Worm (Caenorhabditis elegans): ENCODE measurements around the gene pigm-1.

The pigm-1 gene

DNA sequence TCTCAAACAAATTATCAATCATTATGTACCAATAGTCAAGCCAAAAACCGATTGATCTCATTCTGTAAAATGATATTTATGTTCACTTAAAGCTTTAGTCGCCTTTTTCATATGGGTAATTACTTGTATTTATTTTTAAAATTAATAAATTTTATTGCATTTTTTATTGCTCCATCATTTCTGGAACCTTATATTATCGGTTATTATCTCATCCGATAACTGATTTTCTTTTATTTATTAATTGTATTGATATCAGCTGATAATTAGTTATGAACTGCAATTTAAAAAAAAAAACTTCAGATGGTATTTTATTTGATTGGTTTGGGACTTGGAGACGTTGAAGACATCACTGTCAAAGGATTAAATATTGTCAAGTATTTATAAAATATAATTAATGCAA lies 1.6 kb downstream of the pigm-1 start, which contains the start of gene dph-5:
Gene dph-5 (plus strand): TSS at position 301 of the 400 bp plus-strand sequence.
- TF ChIP-seq ham-2 (GFP tag; optimal IDR thresholded peaks at IDR 0.05): no peak
- TF ChIP-seq elt-3 (tag; optimal IDR thresholded peaks at IDR 0.05): no peak
- TF ChIP-seq sem-2 (GFP tag; optimal IDR thresholded peaks at IDR 0.05): no peak
- no peak for TF ChIP-seq nhr-76 (tag; optimal IDR thresholded peaks at IDR 0.05)
- TF ChIP-seq lin-32 (GFP tag; optimal IDR thresholded peaks at IDR 0.05): no peak
- no peak for TF ChIP-seq mep-1 (tag; optimal IDR thresholded peaks at IDR 0.05)
- no peak for TF ChIP-seq lsy-2 (tag; optimal IDR thresholded peaks at IDR 0.05)
- TF ChIP-seq ceh-43 (GFP tag; optimal IDR thresholded peaks at IDR 0.05): no peak
- TF ChIP-seq ceh-39 (tag; optimal IDR thresholded peaks at IDR 0.05): no peak
- no peak for TF ChIP-seq ces-1 (GFP tag; optimal IDR thresholded peaks at IDR 0.05)
- no peak for TF ChIP-seq hlh-1 (tag; optimal IDR thresholded peaks at IDR 0.05)
- no peak for TF ChIP-seq nhr-237 (tag; optimal IDR thresholded peaks at IDR 0.05)
- TF ChIP-seq nhr-12 (tag; optimal IDR thresholded peaks at IDR 0.05): no peak
- no peak for TF ChIP-seq mab-5 (tag; optimal IDR thresholded peaks at IDR 0.05)

DNA sequence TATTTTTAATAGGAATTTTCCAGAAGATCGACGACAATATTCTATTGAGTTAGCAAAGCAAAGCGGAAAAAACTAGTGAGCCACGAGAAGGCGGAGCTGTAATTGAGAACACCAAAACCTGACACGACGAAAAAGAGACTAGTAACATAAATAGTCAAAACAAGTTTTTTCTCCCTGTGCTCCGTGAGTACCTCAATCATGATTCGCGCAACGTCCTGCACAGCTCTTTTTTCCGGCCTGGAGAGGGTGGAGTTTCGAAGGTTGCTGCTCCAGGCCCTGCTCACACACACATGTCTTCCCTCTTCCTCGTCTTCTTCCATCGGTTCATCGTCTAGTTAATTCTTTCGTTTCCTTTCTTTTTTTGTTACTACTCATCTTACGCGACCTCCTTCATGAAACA lies 3.4 kb downstream of the pigm-1 start, which contains the start of gene clh-2:
Gene clh-2 (plus strand): TSS at position 301 of the 400 bp plus-strand sequence.
- TF ChIP-seq ceh-83 (GFP tag; optimal IDR thresholded peaks at IDR 0.05) (no peak), nhr-12 (tag; optimal IDR thresholded peaks at IDR 0.05) (no peak), nhr-28 (tag; optimal IDR thresholded peaks at IDR 0.05) (no peak), nhr-237 (tag; optimal IDR thresholded peaks at IDR 0.05) (no peak), drap-1 (GFP tag; optimal IDR thresholded peaks at IDR 0.05) (no peak), zip-8 (tag; optimal IDR thresholded peaks at IDR 0.05) (no peak), blmp-1 (tag; optimal IDR thresholded peaks at IDR 0.05) (no peak), pha-4 (tag; optimal IDR thresholded peaks at IDR 0.05) (no peak), mab-5 (tag; optimal IDR thresholded peaks at IDR 0.05) (no peak), elt-1 (tag; optimal IDR thresholded peaks at IDR 0.05; ENCODE audit: borderline replicate concordance, insufficient read depth) (no peak), ceh-43 (GFP tag; optimal IDR thresholded peaks at IDR 0.05) (no peak), nhr-2 (tag; optimal IDR thresholded peaks at IDR 0.05) (no peak), ham-2 (GFP tag; optimal IDR thresholded peaks at IDR 0.05) (no peak), sem-2 (GFP tag; optimal IDR thresholded peaks at IDR 0.05) (no peak), elt-3 (tag; optimal IDR thresholded peaks at IDR 0.05) (no peak)

DNA sequence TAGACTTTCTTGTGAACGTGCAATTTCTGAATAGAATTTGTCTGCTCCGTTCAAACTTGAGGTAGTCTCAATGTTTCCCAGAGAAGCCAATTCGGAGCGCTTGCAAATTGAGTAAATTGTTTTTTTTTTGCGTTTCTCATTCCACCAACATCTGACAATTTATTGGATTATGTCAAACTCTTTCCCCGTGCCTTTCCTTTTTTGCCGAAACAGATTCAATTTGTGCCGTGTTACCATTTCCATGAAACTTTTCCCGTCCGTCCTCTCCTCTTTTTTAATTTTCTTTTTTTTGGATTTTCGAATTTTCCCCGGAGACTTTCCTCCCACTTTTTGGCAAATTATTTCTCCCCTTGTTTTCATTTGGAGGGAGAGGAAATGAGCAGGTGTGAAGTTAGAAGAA lies 5.2 kb downstream of the pigm-1 start:
- no peak for TF ChIP-seq ceh-83 (GFP tag; optimal IDR thresholded peaks at IDR 0.05)
- no peak for TF ChIP-seq ztf-11 (tag; optimal IDR thresholded peaks at IDR 0.05)
- TF ChIP-seq nhr-12 (tag; optimal IDR thresholded peaks at IDR 0.05): no peak
- no peak for TF ChIP-seq M03D4.4 (tag; optimal IDR thresholded peaks at IDR 0.05)
- no peak for TF ChIP-seq ces-1 (GFP tag; optimal IDR thresholded peaks at IDR 0.05)
- TF ChIP-seq lin-32 (GFP tag; optimal IDR thresholded peaks at IDR 0.05): no peak
- TF ChIP-seq unc-62 (GFP tag; optimal IDR thresholded peaks at IDR 0.05): no peak
- no peak for TF ChIP-seq ham-2 (GFP tag; optimal IDR thresholded peaks at IDR 0.05)
- TF ChIP-seq mep-1 (tag; optimal IDR thresholded peaks at IDR 0.05): no peak
- TF ChIP-seq pha-4 (tag; optimal IDR thresholded peaks at IDR 0.05): no peak
- TF ChIP-seq elt-1 (tag; optimal IDR thresholded peaks at IDR 0.05; ENCODE audit: borderline replicate concordance, insufficient read depth): no peak
- no peak for TF ChIP-seq cnd-1 (tag; optimal IDR thresholded peaks at IDR 0.05)
- TF ChIP-seq lsy-2 (tag; optimal IDR thresholded peaks at IDR 0.05): no peak
- no peak for TF ChIP-seq mls-2 (tag; optimal IDR thresholded peaks at IDR 0.05)
- no peak for TF ChIP-seq sptf-1 (tag; optimal IDR thresholded peaks at IDR 0.05)
- TF ChIP-seq nhr-28 (tag; optimal IDR thresholded peaks at IDR 0.05): no peak
- TF ChIP-seq blmp-1 (tag; optimal IDR thresholded peaks at IDR 0.05): no peak
- no peak for TF ChIP-seq snpc-4 (tag; optimal IDR thresholded peaks at IDR 0.05)
- TF ChIP-seq zip-8 (tag; optimal IDR thresholded peaks at IDR 0.05): no peak

DNA sequence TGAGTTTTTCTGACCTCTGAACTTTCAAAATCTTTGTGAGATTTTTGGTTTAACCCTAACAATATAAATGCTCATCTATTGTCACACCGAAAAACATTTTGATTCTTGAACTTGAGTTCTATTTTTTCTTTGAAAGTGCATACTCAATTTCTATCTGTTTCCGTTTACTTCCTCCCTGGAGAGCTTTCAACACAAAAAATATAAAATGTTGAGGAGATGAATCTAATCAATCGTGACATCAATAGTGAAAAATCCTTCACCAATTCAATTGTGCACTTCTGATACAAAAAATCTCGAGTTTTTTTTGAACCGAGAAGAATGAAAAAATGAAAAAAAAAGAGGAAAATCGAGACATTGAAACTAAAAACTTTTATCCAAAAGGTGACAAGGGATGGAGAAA lies 13.5 kb downstream of the pigm-1 start:
- TF ChIP-seq ham-2 (GFP tag; optimal IDR thresholded peaks at IDR 0.05) (no peak), ces-1 (GFP tag; optimal IDR thresholded peaks at IDR 0.05) (peak; percentile 5), drap-1 (GFP tag; optimal IDR thresholded peaks at IDR 0.05) (no peak)

DNA sequence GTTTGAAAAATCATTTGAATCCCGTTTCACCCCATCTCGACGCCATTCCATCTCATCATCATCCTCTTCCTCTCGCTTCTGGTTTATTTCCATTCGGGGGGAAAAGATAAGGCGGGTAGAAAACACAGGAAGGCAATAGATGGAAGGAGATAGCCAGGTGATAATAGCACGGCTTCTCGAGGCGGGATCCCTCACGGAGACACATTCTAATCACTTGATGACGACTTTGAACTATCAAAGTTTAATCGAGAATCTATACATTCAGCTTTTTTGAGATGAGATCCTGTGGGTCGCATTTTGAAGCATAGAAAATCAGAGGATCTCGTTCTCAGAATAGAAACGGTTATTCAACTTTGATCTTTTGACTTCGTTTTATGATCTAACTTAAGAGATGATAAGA lies 23.7 kb downstream of the pigm-1 start, which contains the start of gene C33B4.2:
Gene C33B4.2 (minus strand): TSS at position 165 of the 400 bp plus-strand sequence.
- TF ChIP-seq elt-1 (tag; optimal IDR thresholded peaks at IDR 0.05; ENCODE audit: borderline replicate concordance, insufficient read depth) (peak; percentile 70), lsy-2 (tag; optimal IDR thresholded peaks at IDR 0.05) (no peak), ham-2 (GFP tag; optimal IDR thresholded peaks at IDR 0.05) (peak; percentile 4), nhr-76 (tag; optimal IDR thresholded peaks at IDR 0.05) (no peak), mls-2 (tag; optimal IDR thresholded peaks at IDR 0.05) (no peak), cnd-1 (tag; optimal IDR thresholded peaks at IDR 0.05) (no peak), unc-62 (GFP tag; optimal IDR thresholded peaks at IDR 0.05) (no peak), ces-1 (GFP tag; optimal IDR thresholded peaks at IDR 0.05) (no peak), snpc-4 (tag; optimal IDR thresholded peaks at IDR 0.05) (no peak), nhr-237 (tag; optimal IDR thresholded peaks at IDR 0.05) (no peak)

Data from whole organism, mixed stage, embryonic.